Fruit fly (Drosophila melanogaster) whole organism, wandering third instar larva: Measurements from ENCODE around the gene dlt.

Source experiments
- CG9705 ChIP-seq: fragments of 200-800 bp; sonication (Bioruptor generic); optimal IDR thresholded peaks from 2 replicates; lab custom pipeline; 2018; ENCODE audit warnings: missing biosample characterization, mild to moderate bottlenecking, missing genetic modification characterization
- Dfd ChIP-seq: fragments of >200 bp; optimal IDR thresholded peaks from 2 replicates; lab custom pipeline; 2017; ENCODE audit warnings: missing biosample characterization, missing genetic modification characterization
- Dif ChIP-seq: fragments of 200-275, 200-300 bp; sonication (Bioruptor generic); optimal IDR thresholded peaks from 2 replicates; lab custom pipeline; 2018; ENCODE audit warnings: missing biosample characterization, missing genetic modification characterization; ENCODE audit not compliant: partially characterized antibody
- HLH106 ChIP-seq: fragments of 200-800 bp; optimal IDR thresholded peaks from 3 replicates; lab custom pipeline; 2019; ENCODE audit warnings: missing biosample characterization, mild to moderate bottlenecking, missing genetic modification characterization, moderate library complexity
- Hr78 ChIP-seq: fragments of >200 bp; optimal IDR thresholded peaks from 2 replicates; lab custom pipeline; 2017; ENCODE audit warnings: missing biosample characterization, missing genetic modification characterization
- OdsH ChIP-seq: fragments of 200-800 bp; sonication (Bioruptor generic); optimal IDR thresholded peaks from 2 replicates; lab custom pipeline; 2016; ENCODE audit warnings: missing biosample characterization, mild to moderate bottlenecking, missing genetic modification characterization
- brk ChIP-seq: fragments of 200-800 bp; sonication (Bioruptor generic); optimal IDR thresholded peaks from 2 replicates; lab custom pipeline; 2016; ENCODE audit warnings: missing biosample characterization, mild to moderate bottlenecking, missing genetic modification characterization
- h ChIP-seq: fragments of 200-800 bp; sonication (Bioruptor generic); optimal IDR thresholded peaks from 3 replicates; lab custom pipeline; 2016; ENCODE audit warnings: missing biosample characterization, mild to moderate bottlenecking, missing genetic modification characterization
- psq ChIP-seq: fragments of 200-800 bp; sonication (Bioruptor generic); optimal IDR thresholded peaks from 3 replicates; lab custom pipeline; 2017; ENCODE audit warnings: missing biosample characterization, mild to moderate bottlenecking, missing genetic modification characterization, moderate library complexity
- sage ChIP-seq: fragments of 200-800 bp; sonication (Bioruptor generic); optimal IDR thresholded peaks from 2 replicates; lab custom pipeline; 2016; ENCODE audit warnings: missing biosample characterization, mild to moderate bottlenecking, missing genetic modification characterization

DNA sequence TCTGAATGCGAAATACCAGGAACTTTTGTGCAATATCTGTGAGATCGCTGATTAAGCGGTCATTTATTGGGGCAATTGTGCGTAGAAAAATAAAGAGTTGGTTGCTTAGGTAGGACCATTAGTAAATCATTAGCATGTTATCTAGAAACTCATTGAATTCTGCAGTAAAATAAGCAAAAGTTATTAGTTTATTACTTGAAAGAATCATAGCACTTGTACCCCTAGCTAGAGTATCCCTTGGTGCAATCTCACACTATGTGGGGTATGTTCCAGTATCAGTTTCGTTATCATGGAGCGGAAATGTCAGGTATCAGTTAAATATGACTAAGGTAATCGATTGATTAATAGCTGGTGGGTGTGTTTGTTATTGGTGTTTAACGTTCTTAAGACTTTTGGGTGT is 49.7 kb downstream of the dlt start:
- TF ChIP-seq HLH106, result no peak
- no peak for TF ChIP-seq sage
- no peak for TF ChIP-seq CG9705
- no peak for TF ChIP-seq brk (GFP tag; lab: Kevin White, UChicago)
- TF ChIP-seq OdsH (GFP tag; lab: Kevin White, UChicago), result no peak
- no peak for TF ChIP-seq h (GFP tag; lab: Kevin White, UChicago)
- no peak for TF ChIP-seq Hr78 (GFP tag; lab: Kevin White, UChicago)
- no peak for TF ChIP-seq psq (GFP tag; lab: Kevin White, UChicago)
- no peak for TF ChIP-seq Dfd (GFP tag; lab: Kevin White, UChicago)
- TF ChIP-seq Dif (GFP tag; lab: Kevin White, UChicago), result no peak
